Fruit fly (Drosophila melanogaster) whole organism, pupa: ENCODE measurements around the gene IntS2.
A peak's percentile ranks its signal among the peaks of the same experiment; 100 is the strongest.

Experiments used
- CG10348 ChIP-seq: fragments of 200-800 bp; sonication (Bioruptor generic); IDR thresholded peaks from 2 replicates; pipeline ENCODE4 v1.3.6; 2022; ENCODE audit warnings: missing biosample characterization, missing genetic modification characterization
- CG12605 ChIP-seq: fragments of 200-800 bp; sonication (Bioruptor generic); IDR thresholded peaks from 2 replicates; pipeline ENCODE4 v1.3.6; 2022; ENCODE audit warnings: missing biosample characterization, missing genetic modification characterization
- CG13204 ChIP-seq: fragments of 200-800 bp; sonication (Bioruptor generic); optimal IDR thresholded peaks from 2 replicates; lab custom pipeline; 2018; ENCODE audit warnings: missing biosample characterization, mild to moderate bottlenecking, missing genetic modification characterization, moderate library complexity
- CG14655 ChIP-seq: fragments of 200-800 bp; sonication (Bioruptor generic); optimal IDR thresholded peaks from 3 replicates; lab custom pipeline; 2017; ENCODE audit warnings: mild to moderate bottlenecking, missing biosample characterization, missing genetic modification reagents, missing genetic modification characterization
- CG15710 ChIP-seq: fragments of 200-800 bp; sonication (Bioruptor generic); optimal IDR thresholded peaks from 2 replicates; lab custom pipeline; 2018; ENCODE audit warnings: missing biosample characterization, mild to moderate bottlenecking, missing genetic modification characterization, moderate library complexity
- CG17806 ChIP-seq: fragments of 200-800 bp; sonication (Bioruptor generic); optimal IDR thresholded peaks from 2 replicates; lab custom pipeline; 2018; ENCODE audit warnings: missing biosample characterization, mild to moderate bottlenecking, missing genetic modification characterization, moderate library complexity
- CG32121 ChIP-seq: fragments of 200-800 bp; sonication (Bioruptor generic); IDR thresholded peaks from 2 replicates; pipeline ENCODE4 v1.3.6; 2022; ENCODE audit warnings: missing biosample characterization, missing genetic modification characterization
- CG34367 ChIP-seq: fragments of 200-800 bp; sonication (Bioruptor generic); optimal IDR thresholded peaks from 2 replicates; lab custom pipeline; 2018; ENCODE audit warnings: missing biosample characterization, mild to moderate bottlenecking, missing genetic modification characterization
- CG4496 ChIP-seq: fragments of 200-800 bp; sonication (Bioruptor generic); IDR thresholded peaks from 3 replicates; pipeline ENCODE4 v1.3.6; 2022; ENCODE audit warnings: missing biosample characterization, missing genetic modification characterization
- CG8159 ChIP-seq: fragments of 200-800 bp; sonication (Bioruptor generic); optimal IDR thresholded peaks from 3 replicates; lab custom pipeline; 2018; ENCODE audit warnings: missing biosample characterization, mild to moderate bottlenecking, missing genetic modification characterization, moderate library complexity
- CG8301 ChIP-seq: fragments of 200-800 bp; sonication (Bioruptor generic); optimal IDR thresholded peaks from 2 replicates; lab custom pipeline; 2018; ENCODE audit warnings: missing biosample characterization, mild to moderate bottlenecking, missing genetic modification characterization
- CG9948 ChIP-seq: fragments of 200-800 bp; sonication (Bioruptor generic); optimal IDR thresholded peaks from 2 replicates; lab custom pipeline; 2018; ENCODE audit warnings: missing biosample characterization, mild to moderate bottlenecking, missing genetic modification characterization, moderate library complexity
- D1 ChIP-seq: fragments of 200-800 bp; sonication (Bioruptor generic); optimal IDR thresholded peaks from 2 replicates; lab custom pipeline; 2018; ENCODE audit warnings: missing biosample characterization, mild to moderate bottlenecking, missing genetic modification characterization, moderate library complexity
- EcR ChIP-seq: fragments of 200-800 bp; sonication (Bioruptor generic); optimal IDR thresholded peaks from 3 replicates; lab custom pipeline; 2019; ENCODE audit warnings: missing biosample characterization, missing genetic modification characterization, mild to moderate bottlenecking, moderate library complexity, missing genetic modification reagents
- Ets98B ChIP-seq: fragments of 200-800 bp; sonication (Bioruptor generic); IDR thresholded peaks from 2 replicates; pipeline ENCODE4 v1.3.6; 2022; ENCODE audit warnings: missing biosample characterization, missing genetic modification characterization
- Pif1A ChIP-seq: fragments of 200-800 bp; sonication (Bioruptor generic); optimal IDR thresholded peaks from 3 replicates; lab custom pipeline; 2016; ENCODE audit warnings: missing biosample characterization, missing genetic modification characterization
- Pif1B ChIP-seq: fragments of 200-800 bp; sonication (Bioruptor generic); optimal IDR thresholded peaks from 3 replicates; lab custom pipeline; 2016; ENCODE audit warnings: missing biosample characterization, missing genetic modification characterization
- Snoo ChIP-seq: fragments of 200-800 bp; sonication (Bioruptor generic); optimal IDR thresholded peaks from 3 replicates; lab custom pipeline; 2017; ENCODE audit warnings: missing biosample characterization, mild to moderate bottlenecking, missing genetic modification characterization, inconsistent platforms
- fd96Ca ChIP-seq: fragments of 200-800 bp; sonication (Bioruptor generic); IDR thresholded peaks from 3 replicates; pipeline ENCODE4 v1.3.6; 2022; ENCODE audit warnings: missing biosample characterization, missing genetic modification characterization
- gl ChIP-seq: fragments of 200-800 bp; sonication (Bioruptor generic); optimal IDR thresholded peaks from 2 replicates; lab custom pipeline; 2018; ENCODE audit warnings: missing biosample characterization, mild to moderate bottlenecking, missing genetic modification characterization
- rn ChIP-seq: fragments of 200-800 bp; sonication (Bioruptor generic); IDR thresholded peaks from 2 replicates; pipeline ENCODE4 v1.3.6; 2022; ENCODE audit warnings: missing biosample characterization, missing genetic modification characterization

IntS2 gene

dm6 chrX:17656501-17656900 is at the start of gene IntS2:
IntS2 (minus strand) TSS chrX:17656818.
- TF ChIP-seq CG9948: no peak
- no peak for TF ChIP-seq Ets98B
- TF ChIP-seq CG12605 (GFP tag; lab: Robert Waterston, UW): peak; percentile 33; the same call in 1 of the 2 replicates

- TF ChIP-seq Snoo (tag; lab: Kevin White, UChicago) (peak; percentile 79), D1 (tag; lab: Kevin White, UChicago) (no peak), CG9948 (peak; percentile 72), CG32121 (GFP tag; lab: Robert Waterston, UW) (peak; percentile 70), rn (GFP tag; lab: Robert Waterston, UW) (peak; percentile 71; the same call in 1 of the 2 replicates), gl (tag; lab: Kevin White, UChicago) (peak; percentile 54), CG14655 (GFP tag; lab: Kevin White, UChicago) (no peak), CG15710 (tag; lab: Kevin White, UChicago) (peak; percentile 82), CG8301 (tag; lab: Kevin White, UChicago) (peak; percentile 76), CG34367 (peak; percentile 73), CG12605 (GFP tag; lab: Robert Waterston, UW) (peak; percentile 85), EcR (GFP tag; lab: Kevin White, UChicago) (no peak), CG8159 (peak; percentile 81), Pif1A (GFP tag; lab: Kevin White, UChicago) (peak; percentile 91), CG17806 (tag; lab: Kevin White, UChicago) (peak; percentile 74), CG13204 (GFP tag; lab: Kevin White, UChicago) (peak; percentile 41), CG4496 (GFP tag; lab: Robert Waterston, UW) (peak; percentile 92), Pif1B (peak; percentile 90), CG10348 (GFP tag; lab: Robert Waterston, UW) (peak; percentile 30; the same call in 1 of the 2 replicates), Ets98B (peak; percentile 87), fd96Ca (GFP tag; lab: Robert Waterston, UW) (peak; percentile 93)
- TF ChIP-seq, all 21 proteins: peak for 18
Measured at dm6 chrX:17702738-17703570, 46.3 kb upstream of the IntS2 start, which contains the start of the genes CG8188 and par-6. CG8188 (minus strand) TSS chrX:17703024. par-6 (plus strand) TSS chrX:17703352.

dm6 chrX:17698864-17699504 is 42.4 kb upstream of the IntS2 start:
- peak; percentile 84 for TF ChIP-seq CG9948
- peak; percentile 53 for TF ChIP-seq Ets98B
- TF ChIP-seq Pif1A (GFP tag; lab: Kevin White, UChicago): peak; percentile 90
- peak; percentile 88 for TF ChIP-seq CG8301 (tag; lab: Kevin White, UChicago)
- TF ChIP-seq CG13204 (GFP tag; lab: Kevin White, UChicago): peak; percentile 36
- TF ChIP-seq rn (GFP tag; lab: Robert Waterston, UW): 0 out of 2 replicates have a peak, but pooled peaks have one; percentile 24
- TF ChIP-seq fd96Ca (GFP tag; lab: Robert Waterston, UW): peak; percentile 79
- peak; percentile 76 for TF ChIP-seq CG32121 (GFP tag; lab: Robert Waterston, UW)
- no peak for TF ChIP-seq CG10348 (GFP tag; lab: Robert Waterston, UW)
- peak; percentile 90 for TF ChIP-seq Pif1B
- TF ChIP-seq CG8159: peak; percentile 90
- TF ChIP-seq CG14655 (GFP tag; lab: Kevin White, UChicago): peak; percentile 90
- peak; percentile 87 for TF ChIP-seq Snoo (tag; lab: Kevin White, UChicago)
- TF ChIP-seq CG15710 (tag; lab: Kevin White, UChicago): peak; percentile 89
- peak; percentile 2 for TF ChIP-seq EcR (GFP tag; lab: Kevin White, UChicago)
- TF ChIP-seq D1 (tag; lab: Kevin White, UChicago): peak; percentile 84
- peak; percentile 75 for TF ChIP-seq CG17806 (tag; lab: Kevin White, UChicago)
- TF ChIP-seq CG4496 (GFP tag; lab: Robert Waterston, UW): 0 out of 3 replicates have a peak, but pooled peaks have one; percentile 48
- TF ChIP-seq gl (tag; lab: Kevin White, UChicago): peak; percentile 27
- TF ChIP-seq CG12605 (GFP tag; lab: Robert Waterston, UW): peak; percentile 38; the same call in 1 of the 2 replicates
- peak; percentile 81 for TF ChIP-seq CG34367

DNA sequence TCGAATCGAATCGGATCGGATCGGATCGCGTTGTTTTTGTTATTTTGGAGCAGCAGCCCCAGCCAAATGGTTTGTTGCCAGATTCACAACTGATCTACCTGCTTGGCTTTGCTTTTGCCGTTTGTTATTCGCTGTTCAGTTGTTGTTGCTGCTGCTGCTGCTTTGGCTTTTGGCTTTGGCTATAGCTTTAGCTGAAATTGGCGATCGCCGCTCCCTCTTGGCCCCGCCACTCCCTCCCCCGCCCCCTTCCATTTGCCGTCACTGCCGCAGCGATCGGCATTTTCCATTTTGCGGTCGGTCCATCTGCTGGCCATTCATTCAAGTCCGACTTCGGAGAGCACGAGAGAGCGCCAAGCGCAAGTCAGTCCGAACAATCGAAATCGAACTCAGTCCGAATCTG is 41.8 kb upstream of the IntS2 start, which contains the start of gene chas:
TSS of gene chas (minus strand) at position 295 of the 400 bp plus-strand sequence.
- no peak for TF ChIP-seq Snoo (tag; lab: Kevin White, UChicago)
- peak; percentile 5 for TF ChIP-seq CG13204 (GFP tag; lab: Kevin White, UChicago)

dm6 chrX:17697703-17698145 is 41.1 kb upstream of the IntS2 start:
- TF ChIP-seq CG12605 (GFP tag; lab: Robert Waterston, UW) (no peak), EcR (GFP tag; lab: Kevin White, UChicago) (no peak), CG34367 (no peak), CG8159 (no peak), Pif1B (no peak), CG10348 (GFP tag; lab: Robert Waterston, UW) (no peak), CG15710 (tag; lab: Kevin White, UChicago) (no peak), CG13204 (GFP tag; lab: Kevin White, UChicago) (no peak), CG17806 (tag; lab: Kevin White, UChicago) (no peak), CG14655 (GFP tag; lab: Kevin White, UChicago) (no peak), Pif1A (GFP tag; lab: Kevin White, UChicago) (no peak)
